Fruit fly (Drosophila melanogaster): ENCODE data around the gene eEF1alpha2.

DNA sequence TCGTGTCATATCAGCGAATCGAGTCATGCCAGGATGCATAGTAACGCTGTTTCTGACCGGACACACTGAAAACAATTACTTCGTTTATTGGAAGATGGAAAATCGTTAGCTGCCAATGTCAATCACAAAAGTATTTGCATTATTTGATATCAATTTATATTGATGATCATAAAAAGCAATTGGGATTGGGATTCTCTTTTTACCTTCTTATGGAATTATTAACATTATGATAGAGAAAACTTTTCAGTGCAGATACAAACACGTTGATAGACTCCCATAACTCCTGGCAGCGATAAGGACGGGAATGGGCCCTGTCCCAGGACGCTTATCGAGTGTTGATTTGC is 31.4 kb upstream of the eEF1alpha2 start:
- no peak for TF ChIP-seq CG32121 (GFP tag; IDR thresholded peaks at IDR 0.05)
- no peak for TF ChIP-seq gl (tag; optimal IDR thresholded peaks at IDR 0.05)
- TF ChIP-seq CG13204 (GFP tag; optimal IDR thresholded peaks at IDR 0.05): no peak
- TF ChIP-seq CG12605 (GFP tag; IDR thresholded peaks at IDR 0.05): no peak
- TF ChIP-seq EcR (GFP tag; optimal IDR thresholded peaks at IDR 0.05): no peak
- no peak for TF ChIP-seq rn (GFP tag; IDR thresholded peaks at IDR 0.05)
- no peak for TF ChIP-seq D1 (tag; optimal IDR thresholded peaks at IDR 0.05)
- TF ChIP-seq CG8301 (tag; optimal IDR thresholded peaks at IDR 0.05): peak; percentile 32
- peak; percentile 24 for TF ChIP-seq CG9948 (tag; optimal IDR thresholded peaks at IDR 0.05)

All from whole organism, pupa.